Worm (Caenorhabditis elegans): ENCODE results near the gene F37C12.21.
A peak's percentile ranks its signal among the peaks of the same experiment; 100 is the strongest.

F37C12.21 gene

DNA sequence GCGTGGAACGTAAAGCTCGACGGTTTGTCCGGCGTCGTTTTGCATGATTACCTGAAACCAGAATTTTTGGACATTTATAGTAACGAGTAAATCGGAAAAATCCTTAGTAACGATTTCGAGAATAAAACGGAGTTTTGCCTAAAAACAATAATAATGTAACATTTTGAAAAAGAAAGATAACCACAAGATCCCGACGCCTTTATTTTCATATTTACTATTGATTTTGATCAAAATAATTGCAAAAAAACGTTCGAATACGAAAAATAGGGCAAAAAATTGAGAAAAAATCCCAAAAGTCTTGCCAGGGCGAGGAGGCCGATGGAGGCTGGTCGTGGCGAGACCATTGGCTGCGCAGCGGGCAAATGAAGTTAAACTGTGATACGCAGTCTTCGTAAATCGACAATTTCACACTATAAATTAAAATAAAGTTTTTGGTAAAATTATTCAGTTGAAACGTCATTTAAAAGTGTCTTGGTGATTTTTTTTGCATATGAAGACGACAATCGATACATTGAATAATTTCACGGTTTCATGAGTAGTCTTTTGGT is 1.5 kb downstream of the F37C12.21 start, which contains the start of gene rps-21 (continued):
- TF ChIP-seq sptf-2 (GFP tag; optimal IDR thresholded peaks at IDR 0.05) (no peak), snpc-3.4 (tag; optimal IDR thresholded peaks at IDR 0.05) (peak; percentile 47), B0019.2 (GFP tag; conservative IDR thresholded peaks at IDR 0.05) (0 out of 2 replicates have a peak, but pooled peaks have one; percentile 47), madf-3 (GFP tag; IDR thresholded peaks at IDR 0.05) (0 out of 2 replicates have a peak, but pooled peaks have one; percentile 16), ceh-58 (GFP tag; IDR thresholded peaks at IDR 0.05) (no peak), Y95B8A.8 (GFP tag; IDR thresholded peaks at IDR 0.05) (peak; percentile 67; the same call in 1 of the 2 replicates), let-607 (tag; optimal IDR thresholded peaks at IDR 0.05) (no peak), F23B12.7 (tag; optimal IDR thresholded peaks at IDR 0.05; ENCODE audit: insufficient read depth) (peak; percentile 88), snpc-1.1 (tag; optimal IDR thresholded peaks at IDR 0.05; ENCODE audit: insufficient read depth) (no peak), ztf-25 (GFP tag; IDR thresholded peaks at IDR 0.05) (no peak), hsf-1 (GFP tag; IDR thresholded peaks at IDR 0.05) (no peak), somi-1 (GFP tag; optimal IDR thresholded peaks at IDR 0.05) (no peak), snpc-1.3 (tag; optimal IDR thresholded peaks at IDR 0.05; ENCODE audit: insufficient read depth) (peak; percentile 26), lir-1 (GFP tag; conservative IDR thresholded peaks at IDR 0.05) (no peak), Y53F4B.3 (GFP tag; IDR thresholded peaks at IDR 0.05) (no peak), rcor-1 (GFP tag; IDR thresholded peaks at IDR 0.05) (no peak), tbx-9 (tag; optimal IDR thresholded peaks at IDR 0.05; ENCODE audit: borderline replicate concordance) (no peak), ccch-3 (GFP tag; optimal IDR thresholded peaks at IDR 0.05) (no peak), athp-1 (tag; optimal IDR thresholded peaks at IDR 0.05) (no peak), B0261.1 (tag; optimal IDR thresholded peaks at IDR 0.05) (no peak), D2030.7 (GFP tag; IDR thresholded peaks at IDR 0.05) (0 out of 2 replicates have a peak, but pooled peaks have one; percentile 25), hrde-1 (tag; optimal IDR thresholded peaks at IDR 0.05; ENCODE audit: borderline replicate concordance) (no peak), madf-8 (GFP tag; conservative IDR thresholded peaks at IDR 0.05) (no peak), ceh-27 (GFP tag; optimal IDR thresholded peaks at IDR 0.05) (peak; percentile 43), ztf-3 (GFP tag; optimal IDR thresholded peaks at IDR 0.05) (no peak), egrh-3 (GFP tag; IDR thresholded peaks at IDR 0.05) (no peak), ztf-28 (GFP tag; IDR thresholded peaks at IDR 0.05) (no peak), zim-3 (tag; optimal IDR thresholded peaks at IDR 0.05) (no peak), atf-7 (tag; optimal IDR thresholded peaks at IDR 0.05) (no peak), bed-1 (GFP tag; IDR thresholded peaks at IDR 0.05) (no peak), madf-10 (tag; optimal IDR thresholded peaks at IDR 0.05) (peak; percentile 22), dpl-1 (GFP tag; optimal IDR thresholded peaks at IDR 0.05) (peak; percentile 51), ztf-6 (GFP tag; IDR thresholded peaks at IDR 0.05) (no peak), attf-5 (GFP tag; optimal IDR thresholded peaks at IDR 0.05) (peak; percentile 62), snpc-4 (GFP tag; optimal IDR thresholded peaks at IDR 0.05) (peak; percentile 18), snpc-4 (tag; optimal IDR thresholded peaks at IDR 0.05) (peak; percentile 23 to 56 (median 42)), ztf-22 (GFP tag; optimal IDR thresholded peaks at IDR 0.05) (no peak), repo-1 (tag; optimal IDR thresholded peaks at IDR 0.05) (no peak), F49E8.2 (tag; optimal IDR thresholded peaks at IDR 0.05; ENCODE audit: insufficient read depth) (no peak), ceh-40 (GFP tag; IDR thresholded peaks at IDR 0.05) (no peak), zfh-2 (GFP tag; conservative IDR thresholded peaks at IDR 0.05) (no peak), T26A5.8 (tag; optimal IDR thresholded peaks at IDR 0.05) (no peak), K11D2.4 (GFP tag; IDR thresholded peaks at IDR 0.05) (no peak), him-1 (tag; optimal IDR thresholded peaks at IDR 0.05) (no peak), ets-4 (GFP tag; optimal IDR thresholded peaks at IDR 0.05) (no peak), chd-7 (tag; optimal IDR thresholded peaks at IDR 0.05) (no peak), sea-2 (GFP tag; IDR thresholded peaks at IDR 0.05) (no peak)

Measured in whole organism, young adult.